Worm (Caenorhabditis elegans): ENCODE data around the gene nspb-8.

nspb-8 gene

ce11 chrII:14622758-14623157 lies 42.3 kb upstream of the nspb-8 start, which contains the start of gene mltn-10:
TSS of gene mltn-10 (plus strand) at chrII:14623058.
- TF ChIP-seq tbx-9 (tag; optimal IDR thresholded peaks at IDR 0.05; ENCODE audit: borderline replicate concordance) (no peak), nhr-80 (tag; optimal IDR thresholded peaks at IDR 0.05) (no peak), snpc-3.4 (tag; optimal IDR thresholded peaks at IDR 0.05) (no peak), lin-40 (tag; optimal IDR thresholded peaks at IDR 0.05) (no peak), T07F8.4 (tag; optimal IDR thresholded peaks at IDR 0.05) (no peak), ztf-22 (GFP tag; optimal IDR thresholded peaks at IDR 0.05) (no peak), ets-4 (GFP tag; optimal IDR thresholded peaks at IDR 0.05) (no peak)

ce11 chrII:14620730-14621129 lies 40.3 kb upstream of the nspb-8 start:
- no peak for TF ChIP-seq unc-130 (GFP tag; optimal IDR thresholded peaks at IDR 0.05)
- no peak for TF ChIP-seq lin-40 (tag; optimal IDR thresholded peaks at IDR 0.05)
- no peak for TF ChIP-seq F22D6.2 (tag; optimal IDR thresholded peaks at IDR 0.05)
- no peak for TF ChIP-seq hlh-26 (GFP tag; conservative IDR thresholded peaks at IDR 0.05)
- no peak for TF ChIP-seq akir-1 (GFP tag; optimal IDR thresholded peaks at IDR 0.05)
- no peak for TF ChIP-seq Y53G8AR.9 (GFP tag; conservative IDR thresholded peaks at IDR 0.05)
- TF ChIP-seq lir-1 (GFP tag; conservative IDR thresholded peaks at IDR 0.05): no peak
- TF ChIP-seq dpl-1 (GFP tag; optimal IDR thresholded peaks at IDR 0.05): no peak
- no peak for TF ChIP-seq lin-35 (GFP tag; optimal IDR thresholded peaks at IDR 0.05)
- TF ChIP-seq xnd-1 (tag; optimal IDR thresholded peaks at IDR 0.05): no peak
- TF ChIP-seq rcor-1 (GFP tag; IDR thresholded peaks at IDR 0.05): no peak
- TF ChIP-seq lsy-27 (tag; optimal IDR thresholded peaks at IDR 0.05; ENCODE audit: borderline replicate concordance, insufficient read depth): no peak
- TF ChIP-seq F39B2.1 (GFP tag; IDR thresholded peaks at IDR 0.05): no peak
- TF ChIP-seq lag-1 (GFP tag; IDR thresholded peaks at IDR 0.05): no peak

ce11 chrII:14619806-14620205 lies 39.4 kb upstream of the nspb-8 start:
- no peak for TF ChIP-seq ceh-27 (GFP tag; optimal IDR thresholded peaks at IDR 0.05)
- TF ChIP-seq B0261.1 (tag; optimal IDR thresholded peaks at IDR 0.05): no peak
- no peak for TF ChIP-seq let-607 (tag; optimal IDR thresholded peaks at IDR 0.05)
- TF ChIP-seq madf-3 (GFP tag; IDR thresholded peaks at IDR 0.05): no peak
- TF ChIP-seq ceh-58 (GFP tag; IDR thresholded peaks at IDR 0.05): no peak
- TF ChIP-seq snpc-1.1 (tag; optimal IDR thresholded peaks at IDR 0.05; ENCODE audit: insufficient read depth): no peak
- no peak for TF ChIP-seq ceh-91 (GFP tag; IDR thresholded peaks at IDR 0.05)
- no peak for TF ChIP-seq F57A8.1 (GFP tag; optimal IDR thresholded peaks at IDR 0.05)
- no peak for TF ChIP-seq pbrm-1 (GFP tag; IDR thresholded peaks at IDR 0.05)
- no peak for TF ChIP-seq akir-1 (GFP tag; optimal IDR thresholded peaks at IDR 0.05)
- no peak for TF ChIP-seq hrde-1 (tag; optimal IDR thresholded peaks at IDR 0.05; ENCODE audit: borderline replicate concordance)
- TF ChIP-seq nfyb-1 (GFP tag; IDR thresholded peaks at IDR 0.05): no peak
- TF ChIP-seq sdz-38 (tag; optimal IDR thresholded peaks at IDR 0.05): no peak
- TF ChIP-seq T26A5.8 (tag; optimal IDR thresholded peaks at IDR 0.05): no peak
- no peak for TF ChIP-seq ztf-26 (tag; optimal IDR thresholded peaks at IDR 0.05)
- TF ChIP-seq Y53F4B.3 (GFP tag; IDR thresholded peaks at IDR 0.05): no peak
- no peak for TF ChIP-seq bed-1 (GFP tag; IDR thresholded peaks at IDR 0.05)

Data from whole organism, young adult.